Fruit fly (Drosophila melanogaster): Measurements from ENCODE around the gene rumi.

DNA sequence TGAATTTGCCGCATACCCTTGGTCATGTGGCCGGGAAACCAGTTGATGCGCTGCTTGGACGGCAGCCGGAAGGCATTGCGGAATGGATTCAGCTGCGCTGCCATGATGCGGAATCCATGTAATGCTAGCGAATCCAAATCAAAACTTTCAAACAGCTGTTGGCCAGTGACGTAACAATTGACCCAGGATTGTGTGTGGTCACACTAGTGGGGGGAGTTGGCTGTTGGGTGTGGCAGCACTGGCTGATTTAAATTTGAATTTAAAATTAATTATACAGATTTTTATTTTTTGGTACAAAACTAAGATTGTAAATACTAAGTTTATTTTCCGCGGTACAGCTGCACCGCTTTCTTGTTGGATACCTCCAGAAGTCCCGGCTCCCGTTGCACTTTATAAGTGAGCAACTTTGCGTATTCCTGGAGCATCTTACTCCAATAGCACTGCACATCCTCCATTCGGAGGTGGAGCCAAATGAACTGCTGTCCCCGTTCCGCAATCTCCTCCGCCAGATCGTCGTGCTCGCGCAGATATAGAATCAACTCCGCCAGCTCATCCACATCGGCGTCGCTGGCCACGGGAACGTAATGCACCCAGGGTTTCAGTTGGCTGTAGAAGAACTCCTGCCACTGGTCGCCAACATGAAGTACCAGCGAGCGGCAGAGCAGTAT lies 2.8 kb downstream of the rumi start, which contains the start of gene CG17141:
- TF ChIP-seq CG13204 (GFP tag; optimal IDR thresholded peaks at IDR 0.05) (no peak), fd96Ca (GFP tag; IDR thresholded peaks at IDR 0.05) (no peak), CG32121 (GFP tag; IDR thresholded peaks at IDR 0.05) (no peak), CG8301 (tag; optimal IDR thresholded peaks at IDR 0.05) (no peak), rn (GFP tag; IDR thresholded peaks at IDR 0.05) (no peak), CG14655 (GFP tag; optimal IDR thresholded peaks at IDR 0.05) (no peak), CG34367 (tag; optimal IDR thresholded peaks at IDR 0.05) (no peak), CG10348 (GFP tag; IDR thresholded peaks at IDR 0.05) (no peak), EcR (GFP tag; optimal IDR thresholded peaks at IDR 0.05) (no peak), CG4496 (GFP tag; IDR thresholded peaks at IDR 0.05) (no peak), CG17806 (tag; optimal IDR thresholded peaks at IDR 0.05) (no peak), Snoo (tag; optimal IDR thresholded peaks at IDR 0.05) (no peak), Ets98B (GFP tag; IDR thresholded peaks at IDR 0.05) (no peak)

Data from whole organism, pupa.